Fruit fly (Drosophila melanogaster): ENCODE data around the gene Cox17.

Cox17 gene

dm6 chrX:15066374-15067057 lies 18.0 kb downstream of the Cox17 start, which contains the start of the genes opm and dob (continued):
- no peak for TF ChIP-seq CG9215 (GFP tag; IDR thresholded peaks at IDR 0.05)
- peak; percentile 61 for TF ChIP-seq gem (tag; optimal IDR thresholded peaks at IDR 0.05)
- TF ChIP-seq Lhr (GFP tag; optimal IDR thresholded peaks at IDR 0.05) = peak; percentile 26
- TF ChIP-seq nmo (GFP tag; optimal IDR thresholded peaks at IDR 0.05) = peak; percentile 64
- no peak for TF ChIP-seq dysf (GFP tag; IDR thresholded peaks at IDR 0.05)
- TF ChIP-seq Kr (GFP tag; optimal IDR thresholded peaks at IDR 0.05) = no peak
- no peak for TF ChIP-seq sima (GFP tag; optimal IDR thresholded peaks at IDR 0.05)
- TF ChIP-seq CG6791 (GFP tag; IDR thresholded peaks at IDR 0.05; ENCODE audit: partially characterized antibody) = no peak
- no peak for TF ChIP-seq btn (GFP tag; optimal IDR thresholded peaks at IDR 0.05)
- no peak for TF ChIP-seq CG9932 (GFP tag; IDR thresholded peaks at IDR 0.05)
- TF ChIP-seq Dek (tag; optimal IDR thresholded peaks at IDR 0.05) = peak; percentile 24
- TF ChIP-seq Xrp1 (GFP tag; IDR thresholded peaks at IDR 0.05) = no peak
- TF ChIP-seq zen2 (GFP tag; IDR thresholded peaks at IDR 0.05; ENCODE audit: partially characterized antibody) = no peak
- no peak for TF ChIP-seq CG16813 (GFP tag; IDR thresholded peaks at IDR 0.05; ENCODE audit: partially characterized antibody)
- TF ChIP-seq CG14965 (GFP tag; optimal IDR thresholded peaks at IDR 0.05; ENCODE audit: borderline replicate concordance) = no peak
- peak; percentile 12 for TF ChIP-seq CG8924 (tag; optimal IDR thresholded peaks at IDR 0.05)
- no peak for TF ChIP-seq CG16815 (GFP tag; optimal IDR thresholded peaks at IDR 0.05)
- TF ChIP-seq NK7.1 (GFP tag; optimal IDR thresholded peaks at IDR 0.05) = no peak
- TF ChIP-seq CG15073 (GFP tag; optimal IDR thresholded peaks at IDR 0.05) = no peak
- TF ChIP-seq CG15514 (GFP tag; optimal IDR thresholded peaks at IDR 0.05) = peak; percentile 48
- no peak for TF ChIP-seq ac (GFP tag; optimal IDR thresholded peaks at IDR 0.05)
- no peak for TF ChIP-seq CG8765 (GFP tag; IDR thresholded peaks at IDR 0.05)
- no peak for TF ChIP-seq kay (GFP tag; optimal IDR thresholded peaks at IDR 0.05)
- peak; percentile 27 for TF ChIP-seq Ssrp (tag; optimal IDR thresholded peaks at IDR 0.05)
- TF ChIP-seq sim (GFP tag; IDR thresholded peaks at IDR 0.05) = no peak
- TF ChIP-seq Elba2 (GFP tag; optimal IDR thresholded peaks at IDR 0.05) = no peak
- peak in 1 of 2 experiments; percentile 3 for TF ChIP-seq dpn (GFP tag; optimal IDR thresholded peaks at IDR 0.05)
- no peak for TF ChIP-seq unpg (GFP tag; optimal IDR thresholded peaks at IDR 0.05)
- TF ChIP-seq Hsf (GFP tag; optimal IDR thresholded peaks at IDR 0.05) = peak; percentile 5
- no peak for TF ChIP-seq CG16863 (GFP tag; optimal IDR thresholded peaks at IDR 0.05)
- TF ChIP-seq Usf (GFP tag; optimal IDR thresholded peaks at IDR 0.05) = no peak
- TF ChIP-seq grn (GFP tag; optimal IDR thresholded peaks at IDR 0.05) = no peak
- TF ChIP-seq CG14667 (GFP tag; IDR thresholded peaks at IDR 0.05) = no peak
- TF ChIP-seq pita (GFP tag; optimal IDR thresholded peaks at IDR 0.05) = no peak
- TF ChIP-seq pb (GFP tag; optimal IDR thresholded peaks at IDR 0.05) = no peak
- TF ChIP-seq Sry-β (GFP tag; optimal IDR thresholded peaks at IDR 0.05) = peak; percentile 95
- TF ChIP-seq CG17361 (GFP tag; IDR thresholded peaks at IDR 0.05) = peak; percentile 56
- TF ChIP-seq fd96Cb (tag; optimal IDR thresholded peaks at IDR 0.05) = no peak
- no peak for TF ChIP-seq Oli (tag; optimal IDR thresholded peaks at IDR 0.05)
- no peak for TF ChIP-seq jing (GFP tag; optimal IDR thresholded peaks at IDR 0.05)
- peak; percentile 46 for TF ChIP-seq CG30403 (GFP tag; optimal IDR thresholded peaks at IDR 0.05)
- peak; percentile 75 for TF ChIP-seq row (GFP tag; IDR thresholded peaks at IDR 0.05)
- TF ChIP-seq CG13775 (GFP tag; optimal IDR thresholded peaks at IDR 0.05) = no peak
- no peak for TF ChIP-seq p53 (GFP tag; optimal IDR thresholded peaks at IDR 0.05)
- no peak for TF ChIP-seq Dip3 (GFP tag; optimal IDR thresholded peaks at IDR 0.05)
- TF ChIP-seq HLH3B (GFP tag; IDR thresholded peaks at IDR 0.05) = no peak
- TF ChIP-seq lov (optimal IDR thresholded peaks at IDR 0.05) = no peak
- no peak for TF ChIP-seq lov (GFP tag; IDR thresholded peaks at IDR 0.05)
- no peak for TF ChIP-seq CG11093 (GFP tag; IDR thresholded peaks at IDR 0.05)
- TF ChIP-seq ken (GFP tag; IDR thresholded peaks at IDR 0.05) = no peak
- TF ChIP-seq lab (GFP tag; optimal IDR thresholded peaks at IDR 0.05) = no peak

Data from whole organism, embryonic.